Worm (Caenorhabditis elegans) whole organism, L2 larva: ENCODE data around the gene lec-8.

Experiments used
- C34F6.9 ChIP-seq: fragments of 150-350 bp; optimal IDR thresholded peaks from 2 replicates; lab custom pipeline; 2014; ENCODE audit warnings: missing biosample characterization, missing genetic modification characterization
- F13H6.1 ChIP-seq: sonication (generic microtip); optimal IDR thresholded peaks from 2 replicates; lab custom pipeline; 2016; ENCODE audit warnings: missing genetic modification characterization, missing compliant biosample characterization
- R02D3.7 ChIP-seq: fragments of 150-350 bp; optimal IDR thresholded peaks from 2 replicates; lab custom pipeline; 2014; ENCODE audit warnings: missing biosample characterization, missing genetic modification characterization
- Y55F3AM.14 ChIP-seq: fragments of 200-800 bp; sonication (Bioruptor generic); optimal IDR thresholded peaks from 2 replicates; lab custom pipeline; 2018; ENCODE audit warnings: mild to moderate bottlenecking, missing genetic modification characterization, missing compliant biosample characterization
- ZK546.5 ChIP-seq: sonication (generic microtip); optimal IDR thresholded peaks from 2 replicates; lab custom pipeline; 2017; ENCODE audit warnings: missing biosample characterization, missing genetic modification characterization
- alr-1 ChIP-seq: fragments of 150-350 bp; optimal IDR thresholded peaks from 2 replicates; lab custom pipeline; 2014; ENCODE audit warnings: missing biosample characterization, missing genetic modification characterization
- aly-2 ChIP-seq: fragments of 150-350 bp; optimal IDR thresholded peaks from 2 replicates; lab custom pipeline; 2014; ENCODE audit warnings: missing biosample characterization, missing genetic modification characterization
- blmp-1 ChIP-seq: sonication (generic microtip); optimal IDR thresholded peaks from 2 replicates; lab custom pipeline; 2017; ENCODE audit warnings: missing genetic modification characterization, mild to moderate bottlenecking, missing compliant biosample characterization, antibody characterized with exemption, moderate library complexity; ENCODE audit not compliant: insufficient read depth
- ceh-16 ChIP-seq: fragments of 150-350 bp; optimal IDR thresholded peaks from 2 replicates; lab custom pipeline; 2014; ENCODE audit warnings: missing biosample characterization, missing genetic modification characterization
- ceh-82 ChIP-seq: fragments of 150-350 bp; optimal IDR thresholded peaks from 2 replicates; lab custom pipeline; 2014; ENCODE audit warnings: missing biosample characterization, missing genetic modification characterization
- crh-2 ChIP-seq: sonication (generic microtip); optimal IDR thresholded peaks from 2 replicates; lab custom pipeline; 2017; ENCODE audit warnings: missing biosample characterization, missing genetic modification characterization
- elt-1 ChIP-seq: fragments of 150-350 bp; optimal IDR thresholded peaks from 2 replicates; lab custom pipeline; 2014; ENCODE audit warnings: missing biosample characterization, missing genetic modification characterization
- elt-3 ChIP-seq: sonication (generic microtip); optimal IDR thresholded peaks from 2 replicates; lab custom pipeline; 2017; ENCODE audit warnings: missing biosample characterization, missing genetic modification characterization
- fos-1 ChIP-seq: fragments of 150-350 bp; optimal IDR thresholded peaks from 2 replicates; lab custom pipeline; 2014; ENCODE audit warnings: missing biosample characterization, missing genetic modification characterization
- gmeb-1 ChIP-seq: fragments of 150-350 bp; optimal IDR thresholded peaks from 2 replicates; lab custom pipeline; 2014; ENCODE audit warnings: missing biosample characterization, missing genetic modification characterization
- lin-11 ChIP-seq: fragments of 150-350 bp; sonication (generic microtip); optimal IDR thresholded peaks from 2 replicates; lab custom pipeline; 2014; ENCODE audit warnings: missing biosample characterization, missing genetic modification characterization, inconsistent platforms, mixed read lengths
- lin-13 ChIP-seq: fragments of 150-350 bp; optimal IDR thresholded peaks from 2 replicates; lab custom pipeline; 2014; ENCODE audit warnings: missing biosample characterization, missing genetic modification reagents, missing genetic modification characterization
- lin-39 ChIP-seq: fragments of 150-350 bp; optimal IDR thresholded peaks from 2 replicates; lab custom pipeline; 2014; ENCODE audit warnings: missing biosample characterization, missing genetic modification reagents, missing genetic modification characterization
- mab-5 ChIP-seq: fragments of 150-350 bp; optimal IDR thresholded peaks from 2 replicates; lab custom pipeline; 2014; ENCODE audit warnings: missing biosample characterization, missing genetic modification characterization
- mbf-1 ChIP-seq: sonication (generic microtip); optimal IDR thresholded peaks from 2 replicates; lab custom pipeline; 2017; ENCODE audit warnings: missing biosample characterization, missing genetic modification characterization
- mdl-1 ChIP-seq, 2 experiments: fragments of 150-350 bp in 1 of 2; sonication (generic microtip) in 1 of 2; optimal IDR thresholded peaks; 2 replicates each; lab custom pipeline; 2017; ENCODE audit warnings: missing biosample characterization in 2 of 2, missing genetic modification characterization in 2 of 2
- nhr-10 ChIP-seq: sonication (generic microtip); optimal IDR thresholded peaks from 2 replicates; lab custom pipeline; 2017; ENCODE audit warnings: missing biosample characterization, missing genetic modification characterization
- nhr-12 ChIP-seq: fragments of 150-350 bp; optimal IDR thresholded peaks from 2 replicates; lab custom pipeline; 2014; ENCODE audit warnings: missing biosample characterization, missing genetic modification characterization
- nhr-129 ChIP-seq: fragments of 150-350 bp; optimal IDR thresholded peaks from 2 replicates; lab custom pipeline; 2014; ENCODE audit warnings: missing biosample characterization, missing genetic modification characterization
- nhr-21 ChIP-seq: fragments of 150-350 bp; optimal IDR thresholded peaks from 2 replicates; lab custom pipeline; 2014; ENCODE audit warnings: missing biosample characterization, missing genetic modification characterization
- nhr-237 ChIP-seq: fragments of 150-350 bp; optimal IDR thresholded peaks from 2 replicates; lab custom pipeline; 2014; ENCODE audit warnings: missing biosample characterization, missing genetic modification characterization
- nhr-25 ChIP-seq: fragments of 150-350 bp; sonication (generic microtip); optimal IDR thresholded peaks from 3 replicates; lab custom pipeline; 2014; ENCODE audit warnings: missing biosample characterization, missing genetic modification characterization
- nhr-6 ChIP-seq: fragments of 150-350 bp; optimal IDR thresholded peaks from 2 replicates; lab custom pipeline; 2014; ENCODE audit warnings: missing biosample characterization, missing genetic modification characterization
- nhr-77 ChIP-seq: fragments of 150-350 bp; optimal IDR thresholded peaks from 2 replicates; lab custom pipeline; 2014; ENCODE audit warnings: missing biosample characterization, missing genetic modification characterization
- peb-1 ChIP-seq: fragments of 150-350 bp; optimal IDR thresholded peaks from 2 replicates; lab custom pipeline; 2014; ENCODE audit warnings: missing biosample characterization, missing genetic modification characterization
- sma-3 ChIP-seq: sonication (generic microtip); optimal IDR thresholded peaks from 2 replicates; lab custom pipeline; 2016; ENCODE audit warnings: missing genetic modification reagents, missing genetic modification characterization, missing compliant biosample characterization
- sma-9 ChIP-seq, 2 experiments: fragments of 150-350 bp in 1 of 2; sonication (generic microtip) in 1 of 2; optimal IDR thresholded peaks; 2 replicates each; lab custom pipeline; 2014 to 2016; ENCODE audit warnings: missing genetic modification characterization in 2 of 2, mild to moderate bottlenecking in 1 of 2, missing biosample characterization in 1 of 2, missing compliant biosample characterization in 1 of 2, missing genetic modification reagents in 1 of 2, moderate library complexity in 1 of 2
- snpc-4 ChIP-seq: fragments of 150-350 bp; optimal IDR thresholded peaks from 2 replicates; lab custom pipeline; 2014; ENCODE audit warnings: missing biosample characterization, missing genetic modification characterization
- unc-39 ChIP-seq: fragments of 150-350 bp; optimal IDR thresholded peaks from 2 replicates; lab custom pipeline; 2014; ENCODE audit warnings: missing biosample characterization, missing genetic modification characterization
- unc-55 ChIP-seq: fragments of 150-350 bp; sonication (generic microtip); optimal IDR thresholded peaks from 3 replicates; lab custom pipeline; 2014; ENCODE audit warnings: missing biosample characterization, missing genetic modification reagents, missing genetic modification characterization
- unc-62 ChIP-seq: fragments of 150-350 bp; optimal IDR thresholded peaks from 2 replicates; lab custom pipeline; 2014; ENCODE audit warnings: missing biosample characterization, missing genetic modification reagents, missing genetic modification characterization

The lec-8 gene

ce11 chrX:9866355-9866754 is 16.0 kb downstream of the lec-8 start, which contains the start of gene R07B1.6:
Gene R07B1.6 (plus strand): TSS chrX:9866655.
- TF ChIP-seq mab-5 (tag; lab: Kevin White, UChicago) (no peak), unc-39 (tag; lab: Kevin White, UChicago) (no peak), ceh-16 (tag; lab: Kevin White, UChicago) (no peak), unc-62 (GFP tag; lab: Kevin White, UChicago) (no peak), alr-1 (no peak)

- TF ChIP-seq nhr-21 (no peak), blmp-1 (tag; lab: Kevin White, UChicago) (no peak), mab-5 (tag; lab: Kevin White, UChicago) (no peak), C34F6.9 (tag; lab: Kevin White, UChicago) (no peak), elt-1 (tag; lab: Kevin White, UChicago) (no peak), lin-13 (GFP tag; lab: Kevin White, UChicago) (no peak), crh-2 (tag; lab: Kevin White, UChicago) (no peak), peb-1 (tag; lab: Kevin White, UChicago) (no peak), nhr-12 (tag; lab: Kevin White, UChicago) (no peak), R02D3.7 (tag; lab: Kevin White, UChicago) (no peak), nhr-129 (tag; lab: Kevin White, UChicago) (no peak)
Measured at ce11 chrX:9868820-9869219, 18.4 kb downstream of the lec-8 start, which contains the start of gene R07B1.7. Gene R07B1.7 (plus strand): TSS chrX:9869120.

ce11 chrX:9869522-9869921 is 19.2 kb downstream of the lec-8 start, which contains the start of gene R07B1.13:
Gene R07B1.13 (plus strand): TSS chrX:9869822.
- TF ChIP-seq R02D3.7 (tag; lab: Kevin White, UChicago) (no peak), nhr-10 (tag; lab: Kevin White, UChicago) (no peak), lin-11 (tag; lab: Kevin White, UChicago) (no peak), nhr-6 (tag; lab: Kevin White, UChicago) (no peak), ceh-82 (tag; lab: Kevin White, UChicago) (no peak), C34F6.9 (tag; lab: Kevin White, UChicago) (no peak), fos-1 (tag; lab: Kevin White, UChicago) (no peak), elt-1 (tag; lab: Kevin White, UChicago) (no peak), ZK546.5 (tag; lab: Kevin White, UChicago) (no peak), aly-2 (tag; lab: Kevin White, UChicago) (no peak), unc-62 (GFP tag; lab: Kevin White, UChicago) (no peak), mdl-1 (tag; optimal IDR thresholded peaks at IDR 0.05; lab: Kevin White, UChicago) (no peak), mbf-1 (tag; lab: Kevin White, UChicago) (no peak), nhr-21 (no peak), nhr-129 (tag; lab: Kevin White, UChicago) (no peak), unc-39 (tag; lab: Kevin White, UChicago) (no peak)
- TF ChIP-seq, all 48 proteins: peak for 0

- TF ChIP-seq sma-9 (GFP tag; optimal IDR thresholded peaks at IDR 0.05; lab: Kevin White, UChicago) (no peak), sma-9 (tag; optimal IDR thresholded peaks at IDR 0.05; lab: Kevin White, UChicago) (no peak), nhr-129 (tag; lab: Kevin White, UChicago) (no peak), snpc-4 (tag; lab: Kevin White, UChicago) (no peak)
Measured at ce11 chrX:9872554-9872953, 22.2 kb downstream of the lec-8 start, which contains the start of gene R07B1.8. Gene R07B1.8 (minus strand): TSS chrX:9872654.

- TF ChIP-seq F13H6.1 (tag; lab: Kevin White, UChicago), result no peak
- no peak for TF ChIP-seq lin-39 (tag; lab: Kevin White, UChicago)
- TF ChIP-seq nhr-25 (tag; lab: Kevin White, UChicago), result no peak
- TF ChIP-seq unc-55 (GFP tag; lab: Kevin White, UChicago), result no peak
- no peak for TF ChIP-seq elt-3 (tag; lab: Kevin White, UChicago)
- TF ChIP-seq lin-11 (tag; lab: Kevin White, UChicago), result no peak
- no peak for TF ChIP-seq nhr-237
- TF ChIP-seq C34F6.9 (tag; lab: Kevin White, UChicago), result no peak
- TF ChIP-seq R02D3.7 (tag; lab: Kevin White, UChicago), result no peak
- no peak for TF ChIP-seq mbf-1 (tag; lab: Kevin White, UChicago)
- TF ChIP-seq sma-3 (GFP tag; lab: Kevin White, UChicago), result no peak
- TF ChIP-seq snpc-4 (tag; lab: Kevin White, UChicago), result no peak
- TF ChIP-seq gmeb-1, result no peak
- TF ChIP-seq nhr-10 (tag; lab: Kevin White, UChicago), result no peak
- no peak for TF ChIP-seq nhr-129 (tag; lab: Kevin White, UChicago)
- TF ChIP-seq Y55F3AM.14 (GFP tag; lab: Kevin White, UChicago), result no peak
- no peak for TF ChIP-seq nhr-77 (tag; lab: Kevin White, UChicago)
- no peak for TF ChIP-seq alr-1
- TF ChIP-seq peb-1 (tag; lab: Kevin White, UChicago), result no peak
Measured at ce11 chrX:9877117-9877516, 26.7 kb downstream of the lec-8 start, which contains the start of gene R07B1.9. Gene R07B1.9 (plus strand): TSS chrX:9877417.
